Worm (Caenorhabditis elegans) whole organism, L1 larva: ENCODE data around the gene epn-1.
A peak's percentile ranks its signal among the peaks of the same experiment; 100 is the strongest.

ENCODE experiments used
- C34B4.2 ChIP-seq: sonication (generic microtip); optimal IDR thresholded peaks from 2 replicates; lab custom pipeline; 2017; ENCODE audit warnings: mild to moderate bottlenecking, missing genetic modification characterization, missing compliant biosample characterization
- Y116A8C.19 ChIP-seq: sonication (generic microtip); optimal IDR thresholded peaks from 2 replicates; lab custom pipeline; 2016; ENCODE audit warnings: missing compliant biosample characterization, missing genetic modification characterization, borderline replicate concordance
- aly-2 ChIP-seq: fragments of 150-350 bp; optimal IDR thresholded peaks from 2 replicates; lab custom pipeline; 2014; ENCODE audit warnings: missing biosample characterization, missing genetic modification characterization
- ama-1 ChIP-seq: fragments of 150-350 bp; optimal IDR thresholded peaks from 2 replicates; lab custom pipeline; 2014
- blmp-1 ChIP-seq: fragments of 150-350 bp; optimal IDR thresholded peaks from 2 replicates; lab custom pipeline; 2014; ENCODE audit warnings: missing biosample characterization, missing genetic modification characterization
- ceh-63 ChIP-seq: fragments of 200-800 bp; sonication (Bioruptor generic); optimal IDR thresholded peaks from 2 replicates; lab custom pipeline; 2018; ENCODE audit warnings: mild to moderate bottlenecking, missing genetic modification characterization, missing compliant biosample characterization
- ceh-8 ChIP-seq: fragments of 200-800 bp; sonication (Bioruptor generic); optimal IDR thresholded peaks from 2 replicates; lab custom pipeline; 2018; ENCODE audit warnings: mild to moderate bottlenecking, missing genetic modification characterization, moderate library complexity, missing compliant biosample characterization
- ceh-82 ChIP-seq, 3 experiments: fragments of 150-350 bp in 1 of 3; sonication (generic microtip) in 2 of 3; optimal IDR thresholded peaks; 2 replicates each; lab custom pipeline; 2014 to 2017; ENCODE audit warnings: missing biosample characterization in 3 of 3, missing genetic modification characterization in 3 of 3
- ceh-88 ChIP-seq: fragments of 200-800 bp; sonication (Bioruptor generic); IDR thresholded peaks from 2 replicates; pipeline ENCODE4 v1.3.6; 2022; ENCODE audit warnings: missing genetic modification characterization, missing compliant biosample characterization
- dpl-1 ChIP-seq, 3 experiments: fragments of 150-350 bp in 2 of 3; sonication (generic microtip) in 1 of 3; optimal IDR thresholded peaks; 2 replicates each; lab custom pipeline; 2014 to 2017; ENCODE audit warnings: missing biosample characterization in 3 of 3, missing genetic modification characterization in 3 of 3, missing genetic modification reagents in 3 of 3
- dsc-1 ChIP-seq: sonication (generic microtip); optimal IDR thresholded peaks from 2 replicates; lab custom pipeline; 2016; ENCODE audit warnings: mild to moderate bottlenecking, missing genetic modification characterization, missing compliant biosample characterization
- efl-3 ChIP-seq: fragments of 200-800 bp; sonication (Bioruptor generic); optimal IDR thresholded peaks from 2 replicates; lab custom pipeline; 2018; ENCODE audit warnings: mild to moderate bottlenecking, missing genetic modification characterization, missing compliant biosample characterization
- elt-2 ChIP-seq: sonication (generic microtip); optimal IDR thresholded peaks from 2 replicates; lab custom pipeline; 2016; ENCODE audit warnings: missing genetic modification characterization, mild to moderate bottlenecking, inconsistent platforms, missing compliant biosample characterization, missing genetic modification reagents
- fkh-10 ChIP-seq: sonication (generic microtip); optimal IDR thresholded peaks from 2 replicates; lab custom pipeline; 2017; ENCODE audit warnings: missing biosample characterization, missing genetic modification reagents, missing genetic modification characterization
- fkh-4 ChIP-seq: sonication (generic microtip); optimal IDR thresholded peaks from 2 replicates; lab custom pipeline; 2016; ENCODE audit warnings: missing compliant biosample characterization, missing genetic modification characterization, borderline replicate concordance
- fkh-8 ChIP-seq: sonication (generic microtip); optimal IDR thresholded peaks from 2 replicates; lab custom pipeline; 2016; ENCODE audit warnings: mild to moderate bottlenecking, missing genetic modification characterization, missing compliant biosample characterization
- grh-1 ChIP-seq: fragments of 200-800 bp; sonication (Bioruptor generic); IDR thresholded peaks from 2 replicates; pipeline ENCODE4 v1.3.6; 2022; ENCODE audit warnings: missing genetic modification reagents, missing genetic modification characterization, missing compliant biosample characterization
- jun-1 ChIP-seq: fragments of 150-350 bp; optimal IDR thresholded peaks from 2 replicates; lab custom pipeline; 2014; ENCODE audit warnings: missing biosample characterization, missing genetic modification reagents, missing genetic modification characterization
- lin-35 ChIP-seq, 2 experiments: fragments of 150-350 bp; optimal IDR thresholded peaks; 2 replicates each; lab custom pipeline; 2014; ENCODE audit warnings: missing biosample characterization in 2 of 2, missing genetic modification characterization in 2 of 2, missing genetic modification reagents in 2 of 2
- lir-3 ChIP-seq: sonication (generic microtip); optimal IDR thresholded peaks from 2 replicates; lab custom pipeline; 2016; ENCODE audit warnings: mild to moderate bottlenecking, missing genetic modification characterization, moderate library complexity, missing compliant biosample characterization; ENCODE audit not compliant: poor library complexity
- lsy-2 ChIP-seq, 2 experiments: fragments of 150-350 bp; optimal IDR thresholded peaks; 2 replicates each; lab custom pipeline; 2014; ENCODE audit warnings: missing biosample characterization in 2 of 2, missing genetic modification characterization in 2 of 2
- mdl-1 ChIP-seq, 2 experiments: fragments of 150-350 bp; optimal IDR thresholded peaks; 2 replicates each; lab custom pipeline; 2014 to 2017; ENCODE audit warnings: missing biosample characterization in 2 of 2, missing genetic modification characterization in 2 of 2, inconsistent platforms in 1 of 2
- mef-2 ChIP-seq: fragments of 150-350 bp; optimal IDR thresholded peaks from 2 replicates; lab custom pipeline; 2014; ENCODE audit warnings: missing biosample characterization, missing genetic modification characterization
- nhr-19 ChIP-seq: fragments of 200-800 bp; sonication (Bioruptor generic); conservative IDR thresholded peaks from 2 replicates; pipeline ENCODE4 v1.3.6; 2022; ENCODE audit warnings: missing genetic modification characterization, missing compliant biosample characterization
- nhr-20 ChIP-seq: sonication (generic microtip); optimal IDR thresholded peaks from 2 replicates; lab custom pipeline; 2016; ENCODE audit warnings: mild to moderate bottlenecking, missing genetic modification characterization, missing compliant biosample characterization
- nhr-237 ChIP-seq: fragments of 150-350 bp; optimal IDR thresholded peaks from 2 replicates; lab custom pipeline; 2014; ENCODE audit warnings: missing biosample characterization, missing genetic modification characterization
- nhr-71 ChIP-seq: sonication (generic microtip); optimal IDR thresholded peaks from 2 replicates; lab custom pipeline; 2016; ENCODE audit warnings: mild to moderate bottlenecking, missing genetic modification characterization, moderate library complexity, missing compliant biosample characterization
- nhr-76 ChIP-seq: sonication (generic microtip); optimal IDR thresholded peaks from 2 replicates; lab custom pipeline; 2017; ENCODE audit warnings: missing biosample characterization, missing genetic modification characterization
- pax-3 ChIP-seq: fragments of 200-800 bp; sonication (Bioruptor generic); optimal IDR thresholded peaks from 2 replicates; lab custom pipeline; 2018; ENCODE audit warnings: mild to moderate bottlenecking, missing genetic modification characterization, moderate library complexity, missing compliant biosample characterization
- snpc-4 ChIP-seq: fragments of 150-350 bp; optimal IDR thresholded peaks from 2 replicates; lab custom pipeline; 2014; ENCODE audit warnings: missing biosample characterization, missing genetic modification characterization
- snu-23 ChIP-seq: sonication (generic microtip); optimal IDR thresholded peaks from 2 replicates; lab custom pipeline; 2016; ENCODE audit warnings: missing genetic modification characterization, missing compliant biosample characterization
- sup-37 ChIP-seq: fragments of 200-800 bp; sonication (Bioruptor generic); optimal IDR thresholded peaks from 2 replicates; lab custom pipeline; 2018; ENCODE audit warnings: mild to moderate bottlenecking, missing genetic modification characterization, missing compliant biosample characterization
- swsn-7 ChIP-seq: sonication (generic microtip); optimal IDR thresholded peaks from 2 replicates; lab custom pipeline; 2016; ENCODE audit warnings: missing genetic modification characterization, missing compliant biosample characterization
- tlp-1 ChIP-seq: fragments of 150-350 bp; optimal IDR thresholded peaks from 2 replicates; lab custom pipeline; 2014; ENCODE audit warnings: missing biosample characterization, missing genetic modification characterization
- unc-130 ChIP-seq: fragments of 150-350 bp; optimal IDR thresholded peaks from 2 replicates; lab custom pipeline; 2017; ENCODE audit warnings: missing biosample characterization, missing genetic modification characterization, inconsistent platforms
- unc-30 ChIP-seq: sonication (generic microtip); optimal IDR thresholded peaks from 2 replicates; lab custom pipeline; 2017; ENCODE audit warnings: missing biosample characterization, missing genetic modification characterization
- unc-86 ChIP-seq: sonication (generic microtip); optimal IDR thresholded peaks from 2 replicates; lab custom pipeline; 2016; ENCODE audit warnings: missing genetic modification characterization, missing compliant biosample characterization
- vab-15 ChIP-seq: sonication (generic microtip); optimal IDR thresholded peaks from 2 replicates; lab custom pipeline; 2017; ENCODE audit warnings: missing genotype, mild to moderate bottlenecking, missing genetic modification characterization, missing compliant biosample characterization
- zip-4 ChIP-seq: fragments of 200-800 bp; sonication (Bioruptor generic); optimal IDR thresholded peaks from 2 replicates; lab custom pipeline; 2018; ENCODE audit warnings: mild to moderate bottlenecking, missing genetic modification characterization, moderate library complexity, missing compliant biosample characterization
- ztf-4 ChIP-seq: fragments of 150-350 bp; optimal IDR thresholded peaks from 2 replicates; lab custom pipeline; 2014; ENCODE audit warnings: missing biosample characterization, missing genetic modification characterization

The epn-1 gene

DNA sequence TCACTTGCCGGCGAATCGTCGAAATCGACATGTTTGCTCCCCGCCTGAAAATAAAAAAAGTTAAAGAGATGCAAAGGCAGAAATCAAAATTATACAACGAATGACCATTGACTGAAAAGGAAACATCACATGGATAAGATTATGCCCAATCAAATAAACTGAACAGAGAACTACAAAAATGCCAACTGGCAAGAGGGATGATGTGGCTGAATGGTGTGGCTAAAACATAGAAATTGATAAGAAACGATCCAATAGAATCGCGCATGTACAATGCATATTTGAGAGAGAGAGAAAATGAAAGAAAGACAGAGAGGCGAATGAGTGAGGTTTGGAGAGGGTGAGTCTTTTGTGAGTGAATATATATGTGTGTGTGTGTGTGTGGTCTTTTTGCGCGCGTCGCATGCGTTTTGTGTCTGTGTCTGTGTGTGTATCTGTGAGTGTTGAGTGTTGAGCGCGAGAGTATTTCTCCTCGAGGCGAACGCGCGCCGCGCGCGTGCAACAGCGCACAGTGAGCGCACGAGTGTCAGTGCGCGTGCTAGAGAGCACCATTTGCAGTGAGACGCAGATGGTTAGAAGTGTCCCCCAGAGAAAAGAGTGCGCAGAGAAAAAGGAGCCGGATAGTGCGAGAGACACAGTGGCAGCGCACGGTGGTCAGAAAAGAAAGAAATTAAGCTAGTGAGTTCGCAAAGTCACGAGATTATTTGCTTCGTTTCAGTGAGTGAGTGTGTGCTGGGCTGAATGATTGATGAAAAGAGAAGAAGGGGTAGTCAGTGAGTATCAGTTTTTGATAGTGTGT lies at the start of gene epn-1 (continued):
- TF ChIP-seq swsn-7 (tag; lab: Kevin White, UChicago) (peak; percentile 99), ceh-63 (no peak), fkh-8 (tag; lab: Kevin White, UChicago) (peak; percentile 99), nhr-71 (tag; lab: Kevin White, UChicago) (peak; percentile 100), vab-15 (tag; lab: Kevin White, UChicago) (no peak), unc-86 (tag; lab: Kevin White, UChicago) (peak; percentile 99), tlp-1 (tag; lab: Kevin White, UChicago) (no peak), nhr-19 (GFP tag; lab: Robert Waterston, UW) (peak; percentile 97), fkh-4 (tag; lab: Kevin White, UChicago) (peak; percentile 89), lir-3 (tag; lab: Kevin White, UChicago) (peak; percentile 83), efl-3 (GFP tag; lab: Kevin White, UChicago) (peak; percentile 39), snu-23 (peak; percentile 99), C34B4.2 (tag; lab: Kevin White, UChicago) (no peak), lin-35 (GFP tag; optimal IDR thresholded peaks at IDR 0.05; lab: Kevin White, UChicago) (peak; percentile 72 to 88), ceh-88 (GFP tag; lab: Robert Waterston, UW) (peak; percentile 98), ztf-4 (tag; lab: Kevin White, UChicago) (peak; percentile 92), dsc-1 (tag; lab: Kevin White, UChicago) (peak; percentile 98), lsy-2 (tag; optimal IDR thresholded peaks at IDR 0.05; lab: Kevin White, UChicago) (peak; percentile 89 to 92), ceh-82 (tag; optimal IDR thresholded peaks at IDR 0.05; lab: Kevin White, UChicago) (peak; percentile 92 to 95 (median 94)), ceh-8 (GFP tag; lab: Kevin White, UChicago) (peak; percentile 94), snpc-4 (tag; lab: Kevin White, UChicago) (peak; percentile 74), nhr-20 (peak; percentile 100), ama-1 (lab: Kevin White, UChicago) (no peak), grh-1 (GFP tag; lab: Robert Waterston, UW) (peak; percentile 94), jun-1 (tag; lab: Kevin White, UChicago) (peak; percentile 95), nhr-76 (tag; lab: Kevin White, UChicago) (peak; percentile 45), unc-130 (peak; percentile 82), dpl-1 (GFP tag; optimal IDR thresholded peaks at IDR 0.05; lab: Kevin White, UChicago) (peak; percentile 66 to 74 (median 67)), Y116A8C.19 (tag; lab: Kevin White, UChicago) (peak; percentile 27), zip-4 (GFP tag; lab: Kevin White, UChicago) (peak; percentile 89), nhr-237 (tag; lab: Kevin White, UChicago) (peak; percentile 90), elt-2 (tag; lab: Kevin White, UChicago) (peak; percentile 95), mdl-1 (tag; optimal IDR thresholded peaks at IDR 0.05; lab: Kevin White, UChicago) (peak; percentile 95 to 99)

- no peak for TF ChIP-seq blmp-1 (tag; lab: Kevin White, UChicago)
- TF ChIP-seq ceh-8 (GFP tag; lab: Kevin White, UChicago) = no peak
- TF ChIP-seq fkh-10 = no peak
- no peak for TF ChIP-seq grh-1 (GFP tag; lab: Robert Waterston, UW)
- no peak for TF ChIP-seq ceh-63
- TF ChIP-seq fkh-4 (tag; lab: Kevin White, UChicago) = no peak
- no peak for TF ChIP-seq pax-3 (tag; lab: Kevin White, UChicago)
- TF ChIP-seq mef-2 (tag; lab: Kevin White, UChicago) = no peak
- TF ChIP-seq swsn-7 (tag; lab: Kevin White, UChicago) = no peak
- no peak for TF ChIP-seq ztf-4 (tag; lab: Kevin White, UChicago)
- TF ChIP-seq nhr-71 (tag; lab: Kevin White, UChicago) = no peak
- no peak for TF ChIP-seq aly-2 (tag; lab: Kevin White, UChicago)
- no peak for TF ChIP-seq unc-30 (tag; lab: Kevin White, UChicago)
- TF ChIP-seq lir-3 (tag; lab: Kevin White, UChicago) = no peak
- TF ChIP-seq sup-37 (GFP tag; lab: Kevin White, UChicago) = no peak
- TF ChIP-seq, all 84 proteins: peak for 0
Observed at ce11 chrX:14865744-14866143, 47.4 kb upstream of the epn-1 start, which contains the start of gene C27C12.3. Gene C27C12.3, minus strand, starts transcription at chrX:14865844.
